Worm (Caenorhabditis elegans) whole organism, L2 larva: ENCODE measurements around the gene odr-7.

Experiments
- C34F6.9 ChIP-seq: fragments of 150-350 bp; optimal IDR thresholded peaks from 2 replicates; lab custom pipeline; 2014; ENCODE audit warnings: missing biosample characterization, missing genetic modification characterization
- F13H6.1 ChIP-seq: sonication (generic microtip); optimal IDR thresholded peaks from 2 replicates; lab custom pipeline; 2016; ENCODE audit warnings: missing genetic modification characterization, missing compliant biosample characterization
- R02D3.7 ChIP-seq: fragments of 150-350 bp; optimal IDR thresholded peaks from 2 replicates; lab custom pipeline; 2014; ENCODE audit warnings: missing biosample characterization, missing genetic modification characterization
- blmp-1 ChIP-seq: sonication (generic microtip); optimal IDR thresholded peaks from 2 replicates; lab custom pipeline; 2017; ENCODE audit warnings: missing genetic modification characterization, mild to moderate bottlenecking, missing compliant biosample characterization, antibody characterized with exemption, moderate library complexity; ENCODE audit not compliant: insufficient read depth
- crh-2 ChIP-seq: sonication (generic microtip); optimal IDR thresholded peaks from 2 replicates; lab custom pipeline; 2017; ENCODE audit warnings: missing biosample characterization, missing genetic modification characterization
- dmd-4 ChIP-seq: sonication (generic microtip); optimal IDR thresholded peaks from 2 replicates; lab custom pipeline; 2017; ENCODE audit warnings: missing biosample characterization, missing genetic modification characterization
- elt-3 ChIP-seq: sonication (generic microtip); optimal IDR thresholded peaks from 2 replicates; lab custom pipeline; 2017; ENCODE audit warnings: missing biosample characterization, missing genetic modification characterization
- fos-1 ChIP-seq: fragments of 150-350 bp; optimal IDR thresholded peaks from 2 replicates; lab custom pipeline; 2014; ENCODE audit warnings: missing biosample characterization, missing genetic modification characterization
- gmeb-1 ChIP-seq: fragments of 150-350 bp; optimal IDR thresholded peaks from 2 replicates; lab custom pipeline; 2014; ENCODE audit warnings: missing biosample characterization, missing genetic modification characterization
- lin-13 ChIP-seq: fragments of 150-350 bp; optimal IDR thresholded peaks from 2 replicates; lab custom pipeline; 2014; ENCODE audit warnings: missing biosample characterization, missing genetic modification reagents, missing genetic modification characterization
- lsy-2 ChIP-seq, 2 experiments: fragments of 150-350 bp in 1 of 2; sonication (generic microtip) in 1 of 2; optimal IDR thresholded peaks; 2 replicates each; lab custom pipeline; 2014 to 2017; ENCODE audit warnings: missing biosample characterization in 2 of 2, missing genetic modification characterization in 2 of 2
- mdl-1 ChIP-seq, 2 experiments: fragments of 150-350 bp in 1 of 2; sonication (generic microtip) in 1 of 2; optimal IDR thresholded peaks; 2 replicates each; lab custom pipeline; 2017; ENCODE audit warnings: missing biosample characterization in 2 of 2, missing genetic modification characterization in 2 of 2
- nhr-11 ChIP-seq: fragments of 150-350 bp; optimal IDR thresholded peaks from 2 replicates; lab custom pipeline; 2014; ENCODE audit warnings: missing biosample characterization, missing genetic modification characterization
- nhr-12 ChIP-seq: fragments of 150-350 bp; optimal IDR thresholded peaks from 2 replicates; lab custom pipeline; 2014; ENCODE audit warnings: missing biosample characterization, missing genetic modification characterization
- nhr-129 ChIP-seq: fragments of 150-350 bp; optimal IDR thresholded peaks from 2 replicates; lab custom pipeline; 2014; ENCODE audit warnings: missing biosample characterization, missing genetic modification characterization
- nhr-21 ChIP-seq: fragments of 150-350 bp; optimal IDR thresholded peaks from 2 replicates; lab custom pipeline; 2014; ENCODE audit warnings: missing biosample characterization, missing genetic modification characterization
- nhr-23 ChIP-seq: fragments of 150-350 bp; optimal IDR thresholded peaks from 2 replicates; lab custom pipeline; 2014; ENCODE audit warnings: missing biosample characterization, missing genetic modification reagents, missing genetic modification characterization
- nhr-237 ChIP-seq: fragments of 150-350 bp; optimal IDR thresholded peaks from 2 replicates; lab custom pipeline; 2014; ENCODE audit warnings: missing biosample characterization, missing genetic modification characterization
- nhr-25 ChIP-seq: fragments of 150-350 bp; sonication (generic microtip); optimal IDR thresholded peaks from 3 replicates; lab custom pipeline; 2014; ENCODE audit warnings: missing biosample characterization, missing genetic modification characterization
- nhr-6 ChIP-seq: fragments of 150-350 bp; optimal IDR thresholded peaks from 2 replicates; lab custom pipeline; 2014; ENCODE audit warnings: missing biosample characterization, missing genetic modification characterization
- nhr-77 ChIP-seq: fragments of 150-350 bp; optimal IDR thresholded peaks from 2 replicates; lab custom pipeline; 2014; ENCODE audit warnings: missing biosample characterization, missing genetic modification characterization
- sem-4 ChIP-seq: fragments of 150-350 bp; optimal IDR thresholded peaks from 2 replicates; lab custom pipeline; 2014; ENCODE audit warnings: missing biosample characterization, missing genetic modification reagents, missing genetic modification characterization
- sma-3 ChIP-seq: sonication (generic microtip); optimal IDR thresholded peaks from 2 replicates; lab custom pipeline; 2016; ENCODE audit warnings: missing genetic modification reagents, missing genetic modification characterization, missing compliant biosample characterization
- sma-9 ChIP-seq, 2 experiments: fragments of 150-350 bp in 1 of 2; sonication (generic microtip) in 1 of 2; optimal IDR thresholded peaks; 2 replicates each; lab custom pipeline; 2014 to 2016; ENCODE audit warnings: missing genetic modification characterization in 2 of 2, mild to moderate bottlenecking in 1 of 2, missing biosample characterization in 1 of 2, missing compliant biosample characterization in 1 of 2, missing genetic modification reagents in 1 of 2, moderate library complexity in 1 of 2
- snpc-4 ChIP-seq: fragments of 150-350 bp; optimal IDR thresholded peaks from 2 replicates; lab custom pipeline; 2014; ENCODE audit warnings: missing biosample characterization, missing genetic modification characterization
- unc-55 ChIP-seq: fragments of 150-350 bp; sonication (generic microtip); optimal IDR thresholded peaks from 3 replicates; lab custom pipeline; 2014; ENCODE audit warnings: missing biosample characterization, missing genetic modification reagents, missing genetic modification characterization
- unc-62 ChIP-seq: fragments of 150-350 bp; optimal IDR thresholded peaks from 2 replicates; lab custom pipeline; 2014; ENCODE audit warnings: missing biosample characterization, missing genetic modification reagents, missing genetic modification characterization
- zag-1 ChIP-seq: fragments of 150-350 bp; optimal IDR thresholded peaks from 2 replicates; lab custom pipeline; 2014; ENCODE audit warnings: missing biosample characterization, missing genetic modification characterization

The odr-7 gene

DNA sequence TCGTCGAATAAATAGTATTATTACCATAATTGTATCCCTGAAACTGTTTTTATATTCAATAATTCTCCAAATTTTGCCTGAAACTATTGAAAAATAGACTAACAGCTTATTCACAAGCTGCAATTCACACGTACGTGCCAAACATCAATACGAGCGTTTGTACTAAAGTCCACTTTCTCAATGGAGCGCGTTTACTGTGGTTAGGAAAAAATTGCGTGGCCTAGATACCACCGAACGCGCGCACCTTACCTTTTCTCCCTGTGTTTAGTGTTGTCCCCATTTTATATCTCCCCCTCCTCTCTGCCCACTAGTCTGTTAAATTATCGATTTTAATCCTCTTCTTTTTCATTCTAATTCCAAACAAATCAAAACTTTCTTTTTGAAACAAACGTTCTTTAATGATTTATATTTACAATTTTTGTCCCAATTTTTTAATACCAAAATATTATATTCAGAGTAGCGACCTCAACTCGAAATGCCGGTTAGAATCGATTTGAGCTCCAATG, 7.1 kb downstream of the odr-7 start, which contains the start of the genes T18D3.9 and T18D3.1:
TSS of gene T18D3.9 (minus strand) at position 168 of the 506 bp plus-strand sequence.
TSS of gene T18D3.1 (plus strand) at position 456 of the 506 bp plus-strand sequence.
- TF ChIP-seq elt-3 (no peak), nhr-12 (tag; lab: Kevin White, UChicago) (no peak), snpc-4 (no peak), zag-1 (tag; lab: Kevin White, UChicago) (no peak), nhr-25 (tag; lab: Kevin White, UChicago) (peak; percentile 39), nhr-23 (tag; lab: Kevin White, UChicago) (no peak), sma-3 (GFP tag; lab: Kevin White, UChicago) (peak; percentile 36), gmeb-1 (tag; lab: Kevin White, UChicago) (peak; percentile 45), crh-2 (peak; percentile 46), blmp-1 (tag; lab: Kevin White, UChicago) (no peak), nhr-21 (tag; lab: Kevin White, UChicago) (peak; percentile 42), nhr-129 (peak; percentile 60), nhr-237 (tag; lab: Kevin White, UChicago) (no peak), unc-55 (peak; percentile 32), lsy-2 (tag; optimal IDR thresholded peaks at IDR 0.05; lab: Kevin White, UChicago) (peak in 1 of 2 experiments; percentile 60), F13H6.1 (tag; lab: Kevin White, UChicago) (peak; percentile 38), nhr-11 (tag; lab: Kevin White, UChicago) (no peak), dmd-4 (tag; lab: Kevin White, UChicago) (no peak), lin-13 (peak; percentile 62), R02D3.7 (tag; lab: Kevin White, UChicago) (no peak), fos-1 (tag; lab: Kevin White, UChicago) (peak; percentile 42), unc-62 (GFP tag; lab: Kevin White, UChicago) (no peak), sma-9 (GFP tag; optimal IDR thresholded peaks at IDR 0.05; lab: Kevin White, UChicago) (peak; percentile 14), sma-9 (tag; optimal IDR thresholded peaks at IDR 0.05; lab: Kevin White, UChicago) (no peak), C34F6.9 (tag; lab: Kevin White, UChicago) (peak; percentile 65)
- TF ChIP-seq, all 48 proteins: peak for 13

DNA sequence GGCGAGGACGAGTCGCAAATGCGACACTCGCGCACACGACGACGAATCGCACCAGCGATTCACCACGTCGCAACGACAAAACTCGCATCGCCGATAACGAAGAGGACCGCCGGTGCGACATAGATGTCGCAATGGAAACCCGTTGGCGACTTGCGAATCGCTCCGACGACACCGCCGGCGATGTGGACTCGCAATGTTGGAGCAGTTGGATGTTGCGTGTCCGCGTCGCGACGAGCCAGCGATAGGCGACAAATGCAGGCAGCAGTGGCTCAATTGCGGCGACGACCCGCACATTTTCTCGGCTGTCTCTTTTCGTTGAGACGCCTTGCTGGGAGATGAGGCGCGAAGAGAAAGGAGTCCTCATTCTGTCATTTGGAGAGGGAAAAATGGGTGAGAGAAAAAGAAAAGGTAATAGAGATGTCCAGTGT, 9.3 kb downstream of the odr-7 start:
- no peak for TF ChIP-seq nhr-12 (tag; lab: Kevin White, UChicago)
- TF ChIP-seq nhr-6 = no peak
- peak; percentile 35 for TF ChIP-seq C34F6.9 (tag; lab: Kevin White, UChicago)
- TF ChIP-seq lsy-2 (tag; optimal IDR thresholded peaks at IDR 0.05; lab: Kevin White, UChicago) = peak; percentile 22 to 40
- peak; percentile 28 for TF ChIP-seq sem-4 (tag; lab: Kevin White, UChicago)
- peak; percentile 3 for TF ChIP-seq sma-9 (GFP tag; optimal IDR thresholded peaks at IDR 0.05; lab: Kevin White, UChicago)
- TF ChIP-seq sma-9 (tag; optimal IDR thresholded peaks at IDR 0.05; lab: Kevin White, UChicago) = no peak
- peak; percentile 64 for TF ChIP-seq unc-55
- TF ChIP-seq nhr-129 = peak; percentile 60
- TF ChIP-seq snpc-4 = no peak
- peak; percentile 47 for TF ChIP-seq F13H6.1 (tag; lab: Kevin White, UChicago)
- TF ChIP-seq fos-1 (tag; lab: Kevin White, UChicago) = peak; percentile 31

- no peak for TF ChIP-seq nhr-77 (tag; lab: Kevin White, UChicago)
Measured at ce11 chrX:12451258-12451657, 10.2 kb downstream of the odr-7 start.

DNA sequence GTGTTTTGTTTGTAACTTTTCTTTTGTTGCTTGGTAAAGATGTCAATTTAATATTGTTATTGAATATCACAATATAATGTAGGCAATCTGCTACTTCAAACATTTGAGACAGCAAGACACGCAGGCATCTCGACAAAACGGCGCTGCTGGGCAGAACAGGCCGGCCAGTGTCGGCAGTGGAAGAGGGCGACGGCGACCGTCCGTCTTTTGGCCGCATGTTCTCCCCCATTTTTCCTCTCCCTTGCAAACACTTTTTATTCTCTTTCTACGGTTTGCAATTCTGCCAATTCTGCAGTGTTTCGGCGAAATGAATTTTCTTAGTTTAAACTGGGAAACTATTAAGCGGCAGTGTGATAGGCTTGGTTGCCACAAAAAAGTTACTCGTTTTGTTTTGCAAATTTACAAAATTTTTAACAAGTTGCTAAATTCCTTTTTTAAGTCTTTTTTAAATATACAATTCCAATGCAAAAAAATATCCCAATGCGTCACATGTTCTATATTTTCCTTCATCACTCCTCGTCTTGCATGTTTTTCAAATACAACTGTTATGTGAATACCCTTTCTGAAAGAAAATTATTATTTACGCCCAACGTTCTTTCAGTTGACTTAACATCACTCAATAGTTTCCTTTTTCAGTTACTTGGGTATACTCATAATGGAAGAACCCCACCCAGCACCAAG, 12.1 kb downstream of the odr-7 start, which contains the start of gene T18D3.6:
TSS of gene T18D3.6 (plus strand) at position 631 of the 681 bp plus-strand sequence.
- no peak for TF ChIP-seq nhr-12 (tag; lab: Kevin White, UChicago)
- TF ChIP-seq snpc-4 = no peak
- TF ChIP-seq nhr-25 (tag; lab: Kevin White, UChicago) = peak; percentile 9
- TF ChIP-seq fos-1 (tag; lab: Kevin White, UChicago) = peak; percentile 33
- TF ChIP-seq, all 48 proteins: peak for 2

DNA sequence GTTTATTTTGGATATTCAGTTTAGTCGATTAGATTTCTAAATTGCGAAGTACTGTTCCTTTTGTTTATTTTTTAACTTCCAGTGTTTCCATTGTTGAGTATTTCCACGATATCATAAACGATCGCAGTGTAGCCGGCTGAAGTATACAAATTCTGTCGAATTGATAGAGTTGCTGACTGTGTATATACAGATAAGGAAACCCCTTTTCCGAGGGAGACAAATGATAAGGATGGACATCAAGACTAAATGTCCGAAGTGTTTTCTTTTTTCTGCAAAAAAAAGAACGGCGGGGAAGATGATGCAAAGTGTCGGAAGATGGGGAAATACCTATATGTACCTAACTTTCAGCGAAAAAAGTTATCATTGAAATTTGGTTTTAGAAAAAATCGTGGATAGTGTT, 14.9 kb downstream of the odr-7 start:
- TF ChIP-seq fos-1 (tag; lab: Kevin White, UChicago) (peak; percentile 44), dmd-4 (tag; lab: Kevin White, UChicago) (no peak), sma-9 (GFP tag; optimal IDR thresholded peaks at IDR 0.05; lab: Kevin White, UChicago) (peak; percentile 43), sma-9 (tag; optimal IDR thresholded peaks at IDR 0.05; lab: Kevin White, UChicago) (no peak)

- TF ChIP-seq mdl-1 (tag; optimal IDR thresholded peaks at IDR 0.05; lab: Kevin White, UChicago) (no peak), C34F6.9 (tag; lab: Kevin White, UChicago) (peak; percentile 21)
Measured at ce11 chrX:12444423-12444822, 17.0 kb downstream of the odr-7 start.
